Worm (Caenorhabditis elegans): ENCODE measurements around the gene ttm-1.

Gene ttm-1

ce11 chrIII:12906611-12907037 lies 60.2 kb downstream of the ttm-1 start (continued):
- TF ChIP-seq F55B11.4 (tag; optimal IDR thresholded peaks at IDR 0.05; ENCODE audit: borderline replicate concordance, insufficient read depth) (no peak), T07F8.4 (tag; optimal IDR thresholded peaks at IDR 0.05) (no peak), ZK185.1 (tag; optimal IDR thresholded peaks at IDR 0.05; ENCODE audit: poor library complexity, severe bottlenecking) (no peak), bed-2 (GFP tag; IDR thresholded peaks at IDR 0.05) (no peak), F49E8.2 (tag; optimal IDR thresholded peaks at IDR 0.05; ENCODE audit: insufficient read depth) (peak; percentile 83), tbp1 (GFP tag; optimal IDR thresholded peaks at IDR 0.05) (no peak), attf-3 (GFP tag; conservative IDR thresholded peaks at IDR 0.05) (no peak), aptf-3 (GFP tag; IDR thresholded peaks at IDR 0.05) (no peak), nhr-120 (GFP tag; IDR thresholded peaks at IDR 0.05) (no peak), lin-26 (GFP tag; IDR thresholded peaks at IDR 0.05) (no peak), C06A6.2 (GFP tag; conservative IDR thresholded peaks at IDR 0.05) (no peak), K12H6.12 (tag; optimal IDR thresholded peaks at IDR 0.05) (no peak), dpl-1 (GFP tag; optimal IDR thresholded peaks at IDR 0.05) (no peak), B0261.1 (tag; optimal IDR thresholded peaks at IDR 0.05) (no peak), hmg-1.2 (GFP tag; IDR thresholded peaks at IDR 0.05) (peak; percentile 25), hlh-12 (tag; optimal IDR thresholded peaks at IDR 0.05) (no peak), egrh-3 (GFP tag; IDR thresholded peaks at IDR 0.05) (no peak), nfyb-1 (GFP tag; IDR thresholded peaks at IDR 0.05) (peak; percentile 87), ztf-3 (GFP tag; optimal IDR thresholded peaks at IDR 0.05) (no peak), ztf-6 (GFP tag; IDR thresholded peaks at IDR 0.05) (no peak), F57A8.1 (GFP tag; optimal IDR thresholded peaks at IDR 0.05) (no peak), xnd-1 (tag; optimal IDR thresholded peaks at IDR 0.05) (peak; percentile 12), attf-6 (GFP tag; IDR thresholded peaks at IDR 0.05) (peak; percentile 56), Y56A3A.18 (GFP tag; IDR thresholded peaks at IDR 0.05) (0 out of 2 replicates have a peak, but pooled peaks have one; percentile 50), ccch-3 (GFP tag; optimal IDR thresholded peaks at IDR 0.05) (no peak), lag-1 (GFP tag; IDR thresholded peaks at IDR 0.05) (no peak), C17E4.6 (GFP tag; IDR thresholded peaks at IDR 0.05) (no peak), him-1 (tag; optimal IDR thresholded peaks at IDR 0.05) (no peak), rpc-1 (optimal IDR thresholded peaks at IDR 0.05) (no peak), rpc-1 (tag; optimal IDR thresholded peaks at IDR 0.05) (no peak), F52B5.7 (tag; optimal IDR thresholded peaks at IDR 0.05) (peak; percentile 68), Y53F4B.3 (GFP tag; IDR thresholded peaks at IDR 0.05) (no peak), B0035.1 (tag; optimal IDR thresholded peaks at IDR 0.05) (peak; percentile 75), egl-18 (GFP tag; IDR thresholded peaks at IDR 0.05) (0 out of 2 replicates have a peak, but pooled peaks have one; percentile 51), rcor-1 (GFP tag; IDR thresholded peaks at IDR 0.05) (no peak; the same call in 1 of the 2 replicates), F23B12.7 (tag; optimal IDR thresholded peaks at IDR 0.05; ENCODE audit: insufficient read depth) (no peak), ceh-79 (tag; optimal IDR thresholded peaks at IDR 0.05) (peak; percentile 74), Y79H2A.3 (GFP tag; conservative IDR thresholded peaks at IDR 0.05) (peak; percentile 73; the same call in 1 of the 2 replicates), aptf-2 (GFP tag; conservative IDR thresholded peaks at IDR 0.05) (no peak), snpc-1.1 (tag; optimal IDR thresholded peaks at IDR 0.05; ENCODE audit: insufficient read depth) (no peak), K11D2.4 (GFP tag; IDR thresholded peaks at IDR 0.05) (no peak), F33H1.4 (GFP tag; IDR thresholded peaks at IDR 0.05) (0 out of 2 replicates have a peak, but pooled peaks have one; percentile 18), ztf-28 (GFP tag; IDR thresholded peaks at IDR 0.05) (no peak), nhr-90 (tag; optimal IDR thresholded peaks at IDR 0.05) (peak; percentile 55), F22D6.2 (tag; optimal IDR thresholded peaks at IDR 0.05) (no peak), lsl-1 (GFP tag; optimal IDR thresholded peaks at IDR 0.05) (no peak), snpc-3.4 (tag; optimal IDR thresholded peaks at IDR 0.05) (no peak), somi-1 (GFP tag; optimal IDR thresholded peaks at IDR 0.05) (no peak), mes-4 (tag; optimal IDR thresholded peaks at IDR 0.05) (no peak)

All from whole organism, young adult.